Fruit fly (Drosophila melanogaster) whole organism, embryonic: ENCODE measurements around the gene schlank.
A peak's percentile ranks its signal among the peaks of the same experiment; 100 is the strongest.

Experiments used
- CG10209 ChIP-seq: fragments of 200-800 bp; sonication (Bioruptor generic); optimal IDR thresholded peaks from 3 replicates; lab custom pipeline; 2017; ENCODE audit warnings: missing biosample characterization, mild to moderate bottlenecking, missing genetic modification characterization, missing genetic modification reagents
- CG10431 ChIP-seq: fragments of 200-800 bp; sonication (Bioruptor generic); optimal IDR thresholded peaks from 3 replicates; lab custom pipeline; 2018; ENCODE audit warnings: missing biosample characterization, mild to moderate bottlenecking, missing genetic modification characterization
- CG13123 ChIP-seq: fragments of 200-800 bp; sonication (Bioruptor generic); optimal IDR thresholded peaks from 2 replicates; lab custom pipeline; 2016; ENCODE audit warnings: missing biosample characterization, missing genetic modification characterization
- CG14014 ChIP-seq: fragments of 200-800 bp; sonication (Bioruptor generic); IDR thresholded peaks from 2 replicates; pipeline ENCODE4 v1.3.6; 2022; ENCODE audit warnings: missing biosample characterization, missing genetic modification characterization
- CG14710 ChIP-seq: fragments of 200-800 bp; sonication (Bioruptor generic); optimal IDR thresholded peaks from 3 replicates; lab custom pipeline; 2019; ENCODE audit warnings: missing biosample characterization, mild to moderate bottlenecking, missing genetic modification characterization, moderate library complexity
- CG14965 ChIP-seq: fragments of 200-800 bp; sonication (Bioruptor generic); optimal IDR thresholded peaks from 2 replicates; lab custom pipeline; 2016; ENCODE audit warnings: missing biosample characterization, missing genetic modification characterization, borderline replicate concordance
- CG15601 ChIP-seq: fragments of 200-800 bp; sonication (Bioruptor generic); optimal IDR thresholded peaks from 3 replicates; lab custom pipeline; 2019; ENCODE audit warnings: missing biosample characterization, mild to moderate bottlenecking, missing genetic modification characterization, moderate library complexity
- CG1647 ChIP-seq: fragments of 200-800 bp; sonication (Bioruptor generic); optimal IDR thresholded peaks from 3 replicates; lab custom pipeline; 2016; ENCODE audit warnings: missing biosample characterization, missing genetic modification characterization
- CG17612 ChIP-seq: fragments of 200-800 bp; sonication (Bioruptor generic); IDR thresholded peaks from 2 replicates; pipeline ENCODE4 v1.3.6; 2022; ENCODE audit warnings: missing biosample characterization, missing genetic modification characterization
- CG17912 ChIP-seq: fragments of 200-800 bp; sonication (Bioruptor generic); optimal IDR thresholded peaks from 2 replicates; lab custom pipeline; 2018; ENCODE audit warnings: missing biosample characterization, mild to moderate bottlenecking, missing genetic modification characterization
- CG18619 ChIP-seq: fragments of 200-800 bp; sonication (Bioruptor generic); optimal IDR thresholded peaks from 3 replicates; lab custom pipeline; 2017; ENCODE audit warnings: missing biosample characterization, mild to moderate bottlenecking, missing genetic modification characterization
- CG2129 ChIP-seq: fragments of 200-800 bp; sonication (Bioruptor generic); IDR thresholded peaks from 2 replicates; pipeline ENCODE4 v1.3.6; 2022; ENCODE audit warnings: missing biosample characterization, missing genetic modification characterization; ENCODE audit not compliant: partially characterized antibody
- CG2889 ChIP-seq: fragments of 200-800 bp; sonication (Bioruptor generic); IDR thresholded peaks from 3 replicates; pipeline ENCODE4 v1.3.6; 2022; ENCODE audit warnings: missing biosample characterization, missing genetic modification characterization
- CG3847 ChIP-seq: fragments of 200-800 bp; sonication (Bioruptor generic); IDR thresholded peaks from 2 replicates; pipeline ENCODE4 v1.3.6; 2022; ENCODE audit warnings: missing biosample characterization, missing genetic modification characterization
- CG4328 ChIP-seq: fragments of 200-800 bp; sonication (Bioruptor generic); optimal IDR thresholded peaks from 3 replicates; lab custom pipeline; 2017; ENCODE audit warnings: missing biosample characterization, missing genetic modification reagents, missing genetic modification characterization
- CG6254 ChIP-seq: fragments of 200-800 bp; sonication (Bioruptor generic); optimal IDR thresholded peaks from 3 replicates; lab custom pipeline; 2017; ENCODE audit warnings: mild to moderate bottlenecking, missing biosample characterization, missing genetic modification reagents, missing genetic modification characterization
- CG7271 ChIP-seq: fragments of 200-800 bp; sonication (Bioruptor generic); optimal IDR thresholded peaks from 2 replicates; lab custom pipeline; 2018; ENCODE audit warnings: missing biosample characterization, mild to moderate bottlenecking, missing genetic modification characterization, moderate library complexity
- CG8089 ChIP-seq: fragments of 200-800 bp; sonication (Bioruptor generic); optimal IDR thresholded peaks from 3 replicates; lab custom pipeline; 2016; ENCODE audit warnings: missing biosample characterization, missing genetic modification characterization
- CG8281 ChIP-seq: fragments of 200-800 bp; sonication (Bioruptor generic); optimal IDR thresholded peaks from 2 replicates; lab custom pipeline; 2018; ENCODE audit warnings: missing biosample characterization, mild to moderate bottlenecking, missing genetic modification characterization, moderate library complexity
- CG8478 ChIP-seq: fragments of >200 bp; optimal IDR thresholded peaks from 2 replicates; lab custom pipeline; 2018
- CG8944 ChIP-seq: fragments of 200-800 bp; sonication (Bioruptor generic); optimal IDR thresholded peaks from 3 replicates; lab custom pipeline; 2016; ENCODE audit warnings: missing biosample characterization, missing genetic modification characterization
- CHES-1-like ChIP-seq: fragments of 200-800 bp; sonication (Bioruptor generic); optimal IDR thresholded peaks from 2 replicates; lab custom pipeline; 2016; ENCODE audit warnings: missing biosample characterization, missing genetic modification characterization
- CoRest ChIP-seq: fragments of 200-800 bp; sonication (Bioruptor generic); optimal IDR thresholded peaks from 3 replicates; lab custom pipeline; 2018; ENCODE audit warnings: missing biosample characterization, mild to moderate bottlenecking, missing genetic modification characterization, moderate library complexity
- D19B ChIP-seq: fragments of 200-800 bp; sonication (Bioruptor generic); optimal IDR thresholded peaks from 2 replicates; lab custom pipeline; 2017; ENCODE audit warnings: missing biosample characterization, mild to moderate bottlenecking, missing genetic modification characterization
- Dll ChIP-seq: fragments of 200-800 bp; sonication (Bioruptor generic); IDR thresholded peaks from 4 replicates; pipeline ENCODE4 v1.3.6; 2022; ENCODE audit warnings: missing biosample characterization, missing genetic modification characterization; ENCODE audit not compliant: partially characterized antibody
- Doc2 ChIP-seq: fragments of 200-800 bp; sonication (Bioruptor generic); IDR thresholded peaks from 2 replicates; pipeline ENCODE4 v1.3.6; 2022; ENCODE audit warnings: missing biosample characterization, missing genetic modification characterization
- Eip74EF ChIP-seq, 2 experiments: fragments of 200-800 bp in 1 of 2; fragments of >200 bp in 1 of 2; sonication (Bioruptor generic) in 1 of 2; optimal IDR thresholded peaks; 2 replicates each; lab custom pipeline; 2017 to 2019; ENCODE audit warnings: missing biosample characterization in 2 of 2, missing genetic modification characterization in 2 of 2, mild to moderate bottlenecking in 1 of 2, moderate library complexity in 1 of 2
- Fer1 ChIP-seq: fragments of 200-800 bp; sonication (Bioruptor generic); optimal IDR thresholded peaks from 2 replicates; lab custom pipeline; 2017; ENCODE audit warnings: missing biosample characterization, mild to moderate bottlenecking, missing genetic modification characterization
- Mrtf ChIP-seq: fragments of 200-800 bp; sonication (Bioruptor generic); IDR thresholded peaks from 3 replicates; pipeline ENCODE4 v1.3.6; 2022; ENCODE audit warnings: missing biosample characterization, missing genetic modification characterization
- Oli ChIP-seq: fragments of 200-800 bp; sonication (Bioruptor generic); optimal IDR thresholded peaks from 2 replicates; lab custom pipeline; 2018; ENCODE audit warnings: missing biosample characterization, mild to moderate bottlenecking, missing genetic modification characterization, moderate library complexity
- Ravus ChIP-seq: fragments of 200-800 bp; sonication (Bioruptor generic); IDR thresholded peaks from 2 replicates; pipeline ENCODE4 v1.3.6; 2022; ENCODE audit warnings: missing biosample characterization, missing genetic modification characterization
- Sry-δ ChIP-seq: fragments of 200-800 bp; sonication (Bioruptor generic); optimal IDR thresholded peaks from 2 replicates; lab custom pipeline; 2016; ENCODE audit warnings: missing biosample characterization, missing genetic modification characterization
- amos ChIP-seq: fragments of 200-800 bp; sonication (Bioruptor generic); IDR thresholded peaks from 2 replicates; pipeline ENCODE4 v1.3.6; 2022; ENCODE audit warnings: missing biosample characterization, missing genetic modification characterization; ENCODE audit not compliant: partially characterized antibody
- ara ChIP-seq: fragments of 200-800 bp; sonication (Bioruptor generic); IDR thresholded peaks from 2 replicates; pipeline ENCODE4 v1.3.6; 2022; ENCODE audit warnings: missing biosample characterization, missing genetic modification characterization
- ash1 ChIP-seq: fragments of 200-800 bp; sonication (Bioruptor generic); optimal IDR thresholded peaks from 2 replicates; lab custom pipeline; 2018; ENCODE audit warnings: missing biosample characterization, mild to moderate bottlenecking, missing genetic modification characterization
- bowl ChIP-seq: fragments of 200-800 bp; sonication (Bioruptor generic); IDR thresholded peaks from 2 replicates; pipeline ENCODE4 v1.3.6; 2022; ENCODE audit warnings: missing biosample characterization, missing genetic modification characterization
- bsh ChIP-seq, 2 experiments: fragments of 200-800 bp; sonication (Bioruptor generic); optimal IDR thresholded peaks; 2 replicates each; lab custom pipeline; 2017 to 2018; ENCODE audit warnings: mild to moderate bottlenecking in 2 of 2, missing biosample characterization in 2 of 2, missing genetic modification characterization in 2 of 2, moderate library complexity in 1 of 2
- chn ChIP-seq: fragments of 200-800 bp; sonication (Bioruptor generic); optimal IDR thresholded peaks from 2 replicates; lab custom pipeline; 2016; ENCODE audit warnings: missing biosample characterization, missing genetic modification characterization
- corto ChIP-seq: fragments of 200-800 bp; sonication (Bioruptor generic); optimal IDR thresholded peaks from 2 replicates; lab custom pipeline; 2016; ENCODE audit warnings: missing biosample characterization, mild to moderate bottlenecking, missing genetic modification characterization, moderate library complexity
- dati ChIP-seq: fragments of 200-800 bp; sonication (Bioruptor generic); IDR thresholded peaks from 2 replicates; pipeline ENCODE4 v1.3.6; 2022; ENCODE audit warnings: missing biosample characterization, missing genetic modification characterization
- eve ChIP-seq, 2 experiments: fragments of >200 bp; optimal IDR thresholded peaks; 2 replicates each; lab custom pipeline; 2017; ENCODE audit warnings: missing biosample characterization in 2 of 2, missing genetic modification characterization in 2 of 2
- ftz-f1 ChIP-seq: fragments of 200-800 bp; sonication (Bioruptor generic); optimal IDR thresholded peaks from 2 replicates; lab custom pipeline; 2016; ENCODE audit warnings: missing biosample characterization, missing genetic modification characterization
- jigr1 ChIP-seq: fragments of 200-800 bp; sonication (Bioruptor generic); IDR thresholded peaks from 3 replicates; pipeline ENCODE4 v1.3.6; 2022; ENCODE audit warnings: missing biosample characterization, missing genetic modification characterization
- ken ChIP-seq: fragments of 200-800 bp; sonication (Bioruptor generic); IDR thresholded peaks from 3 replicates; pipeline ENCODE4 v1.3.6; 2022; ENCODE audit warnings: missing biosample characterization, missing genetic modification characterization
- klu ChIP-seq: fragments of 200-800 bp; sonication (Bioruptor generic); IDR thresholded peaks from 2 replicates; pipeline ENCODE4 v1.3.6; 2022; ENCODE audit warnings: missing biosample characterization, missing genetic modification characterization
- mam ChIP-seq: fragments of 200-800 bp; sonication (Bioruptor generic); optimal IDR thresholded peaks from 3 replicates; lab custom pipeline; 2016; ENCODE audit warnings: missing biosample characterization, missing genetic modification characterization
- p53 ChIP-seq: fragments of 200-800 bp; sonication (Bioruptor generic); optimal IDR thresholded peaks from 2 replicates; lab custom pipeline; 2016; ENCODE audit warnings: missing biosample characterization, missing genetic modification characterization
- run ChIP-seq: fragments of 200-800 bp; sonication (Bioruptor generic); optimal IDR thresholded peaks from 3 replicates; lab custom pipeline; 2018; ENCODE audit warnings: missing biosample characterization, mild to moderate bottlenecking, missing genetic modification characterization
- so ChIP-seq: fragments of 200-800 bp; sonication (Bioruptor generic); IDR thresholded peaks from 3 replicates; pipeline ENCODE4 v1.3.6; 2022; ENCODE audit warnings: missing biosample characterization, missing genetic modification characterization
- sr ChIP-seq: fragments of 200-800 bp; sonication (Bioruptor generic); IDR thresholded peaks from 3 replicates; pipeline ENCODE4 v1.3.6; 2022; ENCODE audit warnings: missing biosample characterization, missing genetic modification characterization
- ssp ChIP-seq: fragments of 200-800 bp; sonication (Bioruptor generic); IDR thresholded peaks from 2 replicates; pipeline ENCODE4 v1.3.6; 2022; ENCODE audit warnings: missing biosample characterization, missing genetic modification characterization

The schlank gene

DNA sequence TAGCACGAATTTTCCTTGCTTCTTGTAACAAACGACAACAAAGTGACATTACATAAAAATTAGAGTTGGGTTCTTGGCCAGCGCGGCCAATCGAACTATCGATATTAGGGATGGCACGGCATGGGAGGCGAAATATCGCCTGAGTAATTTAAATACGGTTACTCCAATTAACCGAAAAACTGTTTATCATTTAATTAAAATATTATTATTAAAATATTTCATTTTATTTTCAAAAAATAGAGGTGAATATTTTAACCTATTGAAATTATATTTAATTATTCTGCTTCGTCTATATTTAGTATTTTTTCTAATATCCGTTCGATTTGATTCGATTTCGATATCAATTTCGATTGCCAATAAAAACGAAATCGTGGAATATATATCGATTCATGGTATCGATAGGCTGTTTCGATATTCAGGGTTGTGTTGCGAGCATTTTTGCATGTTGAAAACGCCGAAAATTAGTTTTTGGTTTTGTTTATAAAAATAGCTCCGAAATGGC lies 11.6 kb downstream of the schlank start, which contains the start of the genes Rbcn-3A and Spx:
Gene Rbcn-3A (minus strand): TSS at position 74 of the 502 bp plus-strand sequence.
Gene Spx (plus strand): TSS at position 409 of the 502 bp plus-strand sequence.
- TF ChIP-seq bsh (GFP tag; optimal IDR thresholded peaks at IDR 0.05; lab: Kevin White, UChicago) (no peak), Dll (GFP tag; lab: Robert Waterston, UW) (peak; percentile 94), Sry-δ (GFP tag; lab: Kevin White, UChicago) (peak; percentile 81), so (no peak), CG14014 (no peak), ken (GFP tag; lab: Robert Waterston, UW) (no peak), CG18619 (GFP tag; lab: Kevin White, UChicago) (peak; percentile 30), mam (GFP tag; lab: Kevin White, UChicago) (no peak), corto (GFP tag; lab: Kevin White, UChicago) (no peak), ash1 (GFP tag; lab: Kevin White, UChicago) (no peak), CG14710 (peak; percentile 65), CG2129 (peak; percentile 82), Doc2 (GFP tag; lab: Robert Waterston, UW) (no peak), CG2889 (GFP tag; lab: Robert Waterston, UW) (0 out of 3 replicates have a peak, but pooled peaks have one; percentile 27), amos (peak; percentile 83), CG6254 (GFP tag; lab: Kevin White, UChicago) (no peak), Oli (peak; percentile 15), Mrtf (GFP tag; lab: Robert Waterston, UW) (no peak), CG8281 (no peak), eve (GFP tag; optimal IDR thresholded peaks at IDR 0.05; lab: Kevin White, UChicago) (no peak), ssp (GFP tag; lab: Robert Waterston, UW) (no peak), CG8089 (no peak), CG3847 (0 out of 2 replicates have a peak, but pooled peaks have one; percentile 25), run (tag; lab: Kevin White, UChicago) (no peak), CG17912 (GFP tag; lab: Kevin White, UChicago) (no peak), Fer1 (GFP tag; lab: Kevin White, UChicago) (no peak), D19B (no peak), CG13123 (GFP tag; lab: Kevin White, UChicago) (no peak), Eip74EF (GFP tag; optimal IDR thresholded peaks at IDR 0.05; lab: Kevin White, UChicago) (no peak), CG10431 (GFP tag; lab: Kevin White, UChicago) (no peak), CHES-1-like (GFP tag; lab: Kevin White, UChicago) (no peak), ftz-f1 (no peak), CG1647 (GFP tag; lab: Kevin White, UChicago) (no peak), CG8478 (no peak), klu (GFP tag; lab: Robert Waterston, UW) (no peak), CG15601 (peak; percentile 29), p53 (GFP tag; lab: Kevin White, UChicago) (no peak), CoRest (tag; lab: Kevin White, UChicago) (peak; percentile 69), sr (GFP tag; lab: Robert Waterston, UW) (no peak), CG4328 (GFP tag; lab: Kevin White, UChicago) (no peak), chn (GFP tag; lab: Kevin White, UChicago) (no peak), Ravus (GFP tag; lab: Robert Waterston, UW) (no peak), CG14965 (no peak), dati (GFP tag; lab: Robert Waterston, UW) (no peak), CG10209 (GFP tag; lab: Kevin White, UChicago) (no peak), CG17612 (no peak), CG8944 (GFP tag; lab: Kevin White, UChicago) (no peak), CG7271 (tag; lab: Kevin White, UChicago) (no peak), ara (GFP tag; lab: Robert Waterston, UW) (no peak), jigr1 (no peak), bowl (GFP tag; lab: Robert Waterston, UW) (no peak)
